Worm (Caenorhabditis elegans) whole organism, young adult: ENCODE results near the gene zfp-1.

ENCODE experiments used
- B0019.2 ChIP-seq: fragments of 200-800 bp; sonication (Bioruptor generic); conservative IDR thresholded peaks from 2 replicates; pipeline ENCODE4 v1.3.6; 2022; ENCODE audit warnings: missing genetic modification reagents, missing genetic modification characterization, missing compliant biosample characterization
- C17E4.6 ChIP-seq: fragments of 200-800 bp; sonication (Bioruptor generic); IDR thresholded peaks from 2 replicates; pipeline ENCODE4 v1.3.6; 2022; ENCODE audit warnings: missing genetic modification reagents, missing genetic modification characterization, missing compliant biosample characterization
- F10E7.11 ChIP-seq: sonication (generic microtip); optimal IDR thresholded peaks from 2 replicates; lab custom pipeline; 2017; ENCODE audit warnings: mild to moderate bottlenecking, missing genetic modification characterization, moderate library complexity, missing compliant biosample characterization
- F52B5.7 ChIP-seq: sonication (generic microtip); optimal IDR thresholded peaks from 2 replicates; lab custom pipeline; 2016; ENCODE audit warnings: mild to moderate bottlenecking, missing genetic modification characterization, missing compliant biosample characterization
- T07F8.4 ChIP-seq: sonication (generic microtip); optimal IDR thresholded peaks from 2 replicates; lab custom pipeline; 2016; ENCODE audit warnings: mild to moderate bottlenecking, missing genetic modification characterization, moderate library complexity, missing compliant biosample characterization
- Y67H2A.10 ChIP-seq: fragments of 200-800 bp; sonication (Bioruptor generic); conservative IDR thresholded peaks from 2 replicates; pipeline ENCODE4 v1.3.6; 2022; ENCODE audit warnings: missing genetic modification reagents, missing genetic modification characterization, missing compliant biosample characterization
- ZK185.1 ChIP-seq: sonication (generic microtip); optimal IDR thresholded peaks from 2 replicates; lab custom pipeline; 2016; ENCODE audit warnings: mild to moderate bottlenecking, missing genetic modification characterization, missing compliant biosample characterization; ENCODE audit not compliant: poor library complexity, severe bottlenecking
- akir-1 ChIP-seq: fragments of 200-800 bp; sonication (Bioruptor generic); optimal IDR thresholded peaks from 2 replicates; lab custom pipeline; 2018; ENCODE audit warnings: mild to moderate bottlenecking, missing genetic modification characterization, moderate library complexity, missing compliant biosample characterization
- ama-1 ChIP-seq, 3 experiments: fragments of 150-350 bp in 1 of 3; sonication (generic microtip) in 2 of 3; optimal IDR thresholded peaks; 2 replicates each; lab custom pipeline; 2014 to 2018; ENCODE audit warnings: missing biosample characterization in 2 of 3, missing genetic modification characterization in 2 of 3, missing genetic modification reagents in 2 of 3
- attf-5 ChIP-seq: fragments of 200-800 bp; sonication (Bioruptor generic); optimal IDR thresholded peaks from 2 replicates; lab custom pipeline; 2018; ENCODE audit warnings: mild to moderate bottlenecking, missing genetic modification characterization, missing compliant biosample characterization
- bed-1 ChIP-seq: fragments of 200-800 bp; sonication (Bioruptor generic); IDR thresholded peaks from 2 replicates; pipeline ENCODE4 v1.3.6; 2022; ENCODE audit warnings: missing genetic modification reagents, missing genetic modification characterization, missing compliant biosample characterization
- bed-2 ChIP-seq: fragments of 200-800 bp; sonication (Bioruptor generic); IDR thresholded peaks from 2 replicates; pipeline ENCODE4 v1.3.6; 2022; ENCODE audit warnings: missing genetic modification reagents, missing genetic modification characterization, missing compliant biosample characterization
- cebp-2 ChIP-seq: fragments of 200-800 bp; sonication (Bioruptor generic); IDR thresholded peaks from 2 replicates; pipeline ENCODE4 v1.3.6; 2022; ENCODE audit warnings: missing genetic modification characterization, missing compliant biosample characterization
- ceh-40 ChIP-seq: fragments of 200-800 bp; sonication (Bioruptor generic); IDR thresholded peaks from 2 replicates; pipeline ENCODE4 v1.3.6; 2022; ENCODE audit warnings: missing genetic modification characterization, missing compliant biosample characterization
- ceh-91 ChIP-seq: fragments of 200-800 bp; sonication (Bioruptor generic); IDR thresholded peaks from 2 replicates; pipeline ENCODE4 v1.3.6; 2022; ENCODE audit warnings: missing genetic modification reagents, missing genetic modification characterization, missing compliant biosample characterization
- chd-7 ChIP-seq: sonication (generic microtip); optimal IDR thresholded peaks from 2 replicates; lab custom pipeline; 2016; ENCODE audit warnings: mild to moderate bottlenecking, missing genetic modification characterization, moderate library complexity, missing compliant biosample characterization
- dpff-1 ChIP-seq: sonication (generic microtip); optimal IDR thresholded peaks from 2 replicates; lab custom pipeline; 2017; ENCODE audit warnings: mild to moderate bottlenecking, missing genetic modification characterization, missing compliant biosample characterization
- dpl-1 ChIP-seq: fragments of 150-350 bp; optimal IDR thresholded peaks from 2 replicates; lab custom pipeline; 2014; ENCODE audit warnings: missing biosample characterization, missing genetic modification reagents, missing genetic modification characterization
- gei-17 ChIP-seq: fragments of 200-800 bp; sonication (Bioruptor generic); optimal IDR thresholded peaks from 2 replicates; lab custom pipeline; 2018; ENCODE audit warnings: mild to moderate bottlenecking, missing genetic modification characterization, missing compliant biosample characterization
- hlh-26 ChIP-seq: fragments of 200-800 bp; sonication (Bioruptor generic); conservative IDR thresholded peaks from 2 replicates; pipeline ENCODE4 v1.3.6; 2022; ENCODE audit warnings: missing genetic modification reagents, missing genetic modification characterization, missing compliant biosample characterization
- hrde-1 ChIP-seq: sonication (generic microtip); optimal IDR thresholded peaks from 2 replicates; lab custom pipeline; 2016; ENCODE audit warnings: missing genetic modification characterization, mild to moderate bottlenecking, missing compliant biosample characterization, moderate library complexity, missing genotype, missing genetic modification reagents, borderline replicate concordance
- hsf-1 ChIP-seq: fragments of 200-800 bp; sonication (Bioruptor generic); IDR thresholded peaks from 2 replicates; pipeline ENCODE4 v1.3.6; 2022; ENCODE audit warnings: missing genetic modification reagents, missing genetic modification characterization, missing compliant biosample characterization
- let-526 ChIP-seq: fragments of 200-800 bp; sonication (Bioruptor generic); IDR thresholded peaks from 2 replicates; pipeline ENCODE4 v1.3.6; 2022; ENCODE audit warnings: missing genetic modification reagents, missing genetic modification characterization, missing compliant biosample characterization
- let-607 ChIP-seq, 2 experiments: fragments of 200-800 bp in 1 of 2; sonication (Bioruptor generic) in 1 of 2; sonication (generic microtip) in 1 of 2; optimal IDR thresholded peaks; 2 replicates each; lab custom pipeline; 2016 to 2018; ENCODE audit warnings: mild to moderate bottlenecking in 2 of 2, missing compliant biosample characterization in 2 of 2, missing genetic modification characterization in 2 of 2, moderate library complexity in 2 of 2, missing genotype in 1 of 2
- lin-26 ChIP-seq: fragments of 200-800 bp; sonication (Bioruptor generic); IDR thresholded peaks from 2 replicates; pipeline ENCODE4 v1.3.6; 2022; ENCODE audit warnings: missing genetic modification reagents, missing genetic modification characterization, missing compliant biosample characterization
- lin-35 ChIP-seq, 3 experiments: fragments of 150-350 bp in 2 of 3; sonication (generic microtip) in 1 of 3; optimal IDR thresholded peaks; 2 replicates each; lab custom pipeline; 2014 to 2018; ENCODE audit warnings: missing biosample characterization in 3 of 3, missing genetic modification characterization in 3 of 3, missing genetic modification reagents in 3 of 3
- lin-54 ChIP-seq: fragments of 200-800 bp; sonication (Bioruptor generic); optimal IDR thresholded peaks from 2 replicates; lab custom pipeline; 2018; ENCODE audit warnings: mild to moderate bottlenecking, missing genetic modification characterization, missing compliant biosample characterization
- lsl-1 ChIP-seq: fragments of 200-800 bp; sonication (Bioruptor generic); optimal IDR thresholded peaks from 2 replicates; lab custom pipeline; 2018; ENCODE audit warnings: mild to moderate bottlenecking, missing genetic modification characterization, moderate library complexity, missing compliant biosample characterization
- mxl-1 ChIP-seq: sonication (generic microtip); optimal IDR thresholded peaks from 2 replicates; lab custom pipeline; 2016; ENCODE audit warnings: missing genetic modification characterization, missing compliant biosample characterization
- nfya-1 ChIP-seq: sonication (generic microtip); optimal IDR thresholded peaks from 2 replicates; lab custom pipeline; 2017; ENCODE audit warnings: antibody characterized with exemption, missing compliant biosample characterization, missing genetic modification characterization, borderline replicate concordance; ENCODE audit not compliant: insufficient read depth
- nfya-2 ChIP-seq: fragments of 200-800 bp; sonication (Bioruptor generic); IDR thresholded peaks from 2 replicates; pipeline ENCODE4 v1.3.6; 2022; ENCODE audit warnings: missing genetic modification reagents, missing genetic modification characterization, missing compliant biosample characterization
- nfyb-1 ChIP-seq: fragments of 200-800 bp; sonication (Bioruptor generic); IDR thresholded peaks from 2 replicates; pipeline ENCODE4 v1.3.6; 2022; ENCODE audit warnings: missing genetic modification reagents, missing genetic modification characterization, missing compliant biosample characterization
- nhr-80 ChIP-seq: sonication (generic microtip); optimal IDR thresholded peaks from 2 replicates; lab custom pipeline; 2016; ENCODE audit warnings: missing genetic modification characterization, missing compliant biosample characterization
- pha-4 ChIP-seq: fragments of 150-350 bp; sonication (generic microtip); optimal IDR thresholded peaks from 2 replicates; lab custom pipeline; 2014; ENCODE audit warnings: missing biosample characterization, missing genetic modification reagents, missing genetic modification characterization
- rec-8 ChIP-seq, 2 experiments: sonication (generic microtip); optimal IDR thresholded peaks; 2 replicates each; lab custom pipeline; 2016; ENCODE audit warnings: mild to moderate bottlenecking in 2 of 2, missing genetic modification characterization in 2 of 2, missing genetic modification reagents in 2 of 2, missing genotype in 2 of 2, missing biosample characterization in 1 of 2, missing compliant biosample characterization in 1 of 2, moderate library complexity in 1 of 2
- rpc-1 ChIP-seq, 2 experiments: fragments of 150-350 bp in 1 of 2; sonication (generic microtip) in 1 of 2; optimal IDR thresholded peaks; 2 replicates each; lab custom pipeline; 2014 to 2018; ENCODE audit warnings: missing biosample characterization in 1 of 2, missing genetic modification characterization in 1 of 2, missing genetic modification reagents in 1 of 2, missing genotype in 1 of 2
- sdz-38 ChIP-seq: sonication (generic microtip); optimal IDR thresholded peaks from 2 replicates; lab custom pipeline; 2016; ENCODE audit warnings: missing genotype, missing genetic modification characterization, missing compliant biosample characterization
- snpc-1.1 ChIP-seq: sonication (generic microtip); optimal IDR thresholded peaks from 2 replicates; lab custom pipeline; 2017; ENCODE audit warnings: missing genetic modification characterization, mild to moderate bottlenecking, missing compliant biosample characterization, antibody characterized with exemption, moderate library complexity, missing genotype, missing genetic modification reagents; ENCODE audit not compliant: insufficient read depth
- snpc-1.3 ChIP-seq: sonication (generic microtip); optimal IDR thresholded peaks from 2 replicates; lab custom pipeline; 2017; ENCODE audit warnings: missing genetic modification characterization, mild to moderate bottlenecking, missing compliant biosample characterization, antibody characterized with exemption, moderate library complexity, missing genotype, missing genetic modification reagents; ENCODE audit not compliant: insufficient read depth
- snpc-4 ChIP-seq, 5 experiments: fragments of 150-350 bp in 1 of 5; sonication (generic microtip) in 4 of 5; optimal IDR thresholded peaks; 2 replicates each; lab custom pipeline; 2014 to 2018; ENCODE audit warnings: missing genetic modification characterization in 5 of 5, missing biosample characterization in 3 of 5, antibody characterized with exemption in 2 of 5, mild to moderate bottlenecking in 2 of 5, missing compliant biosample characterization in 2 of 5, missing genotype in 2 of 5, moderate library complexity in 2 of 5, missing genetic modification reagents in 1 of 5
- sptf-2 ChIP-seq: fragments of 200-800 bp; sonication (Bioruptor generic); optimal IDR thresholded peaks from 2 replicates; lab custom pipeline; 2018; ENCODE audit warnings: mild to moderate bottlenecking, missing genetic modification characterization, missing compliant biosample characterization
- zfh-2 ChIP-seq: fragments of 200-800 bp; sonication (Bioruptor generic); conservative IDR thresholded peaks from 2 replicates; pipeline ENCODE4 v1.3.6; 2022; ENCODE audit warnings: missing genetic modification reagents, missing genetic modification characterization, missing compliant biosample characterization
- ztf-18 ChIP-seq: sonication (generic microtip); optimal IDR thresholded peaks from 2 replicates; lab custom pipeline; 2016; ENCODE audit warnings: missing genotype, mild to moderate bottlenecking, missing genetic modification characterization, missing compliant biosample characterization
- ztf-22 ChIP-seq: fragments of 200-800 bp; sonication (Bioruptor generic); optimal IDR thresholded peaks from 2 replicates; lab custom pipeline; 2018; ENCODE audit warnings: mild to moderate bottlenecking, missing genetic modification characterization, moderate library complexity, missing compliant biosample characterization
- ztf-28 ChIP-seq: fragments of 200-800 bp; sonication (Bioruptor generic); IDR thresholded peaks from 2 replicates; pipeline ENCODE4 v1.3.6; 2022; ENCODE audit warnings: missing genetic modification reagents, missing genetic modification characterization, missing compliant biosample characterization
- ztf-3 ChIP-seq: fragments of 200-800 bp; sonication (Bioruptor generic); optimal IDR thresholded peaks from 2 replicates; lab custom pipeline; 2018; ENCODE audit warnings: mild to moderate bottlenecking, missing genetic modification characterization, missing compliant biosample characterization

zfp-1 gene

ce11 chrIII:8794793-8795192 lies 3.5 kb downstream of the zfp-1 start (continued):
- TF ChIP-seq hrde-1 (tag; lab: Kevin White, UChicago) (no peak), pha-4 (tag; lab: Kevin White, UChicago) (peak; percentile 39), ama-1 (optimal IDR thresholded peaks at IDR 0.05; lab: Kevin White, UChicago) (no peak), ama-1 (GFP tag; optimal IDR thresholded peaks at IDR 0.05; lab: Kevin White, UChicago) (no peak), hlh-26 (GFP tag; lab: Robert Waterston, UW) (no peak), snpc-4 (GFP tag; optimal IDR thresholded peaks at IDR 0.05; lab: Kevin White, UChicago) (no peak), snpc-4 (tag; optimal IDR thresholded peaks at IDR 0.05; lab: Kevin White, UChicago) (peak in 3 of 4 experiments; percentile 43 to 72 (median 64)), dpl-1 (no peak), Y67H2A.10 (GFP tag; lab: Robert Waterston, UW) (no peak), ceh-40 (GFP tag; lab: Robert Waterston, UW) (no peak), C17E4.6 (GFP tag; lab: Robert Waterston, UW) (no peak), hsf-1 (GFP tag; lab: Robert Waterston, UW) (peak; percentile 69), T07F8.4 (tag; lab: Kevin White, UChicago) (no peak), lin-26 (GFP tag; lab: Robert Waterston, UW) (0 out of 2 replicates have a peak, but pooled peaks have one; percentile 48), sptf-2 (GFP tag; lab: Kevin White, UChicago) (no peak), nfya-1 (tag; lab: Kevin White, UChicago) (no peak), nfyb-1 (0 out of 2 replicates have a peak, but pooled peaks have one; percentile 67), lin-35 (GFP tag; optimal IDR thresholded peaks at IDR 0.05; lab: Kevin White, UChicago) (no peak), B0019.2 (GFP tag; lab: Robert Waterston, UW) (no peak), sdz-38 (tag; lab: Kevin White, UChicago) (no peak), bed-1 (no peak), nhr-80 (tag; lab: Kevin White, UChicago) (peak; percentile 88), ztf-28 (GFP tag; lab: Robert Waterston, UW) (no peak), akir-1 (GFP tag; lab: Kevin White, UChicago) (no peak), chd-7 (tag; lab: Kevin White, UChicago) (peak; percentile 57), nfya-2 (GFP tag; lab: Robert Waterston, UW) (no peak), F10E7.11 (tag; lab: Kevin White, UChicago) (no peak), bed-2 (GFP tag; lab: Robert Waterston, UW) (no peak), snpc-1.1 (tag; lab: Kevin White, UChicago) (no peak), gei-17 (GFP tag; lab: Kevin White, UChicago) (no peak), attf-5 (GFP tag; lab: Kevin White, UChicago) (peak; percentile 73), lsl-1 (GFP tag; lab: Kevin White, UChicago) (peak; percentile 10), cebp-2 (GFP tag; lab: Robert Waterston, UW) (no peak), lin-54 (GFP tag; lab: Kevin White, UChicago) (peak; percentile 64), rec-8 (tag; optimal IDR thresholded peaks at IDR 0.05; lab: Kevin White, UChicago) (no peak), ceh-91 (no peak), ztf-18 (tag; lab: Kevin White, UChicago) (no peak), ZK185.1 (tag; lab: Kevin White, UChicago) (peak; percentile 48), ztf-22 (GFP tag; lab: Kevin White, UChicago) (no peak), mxl-1 (tag; lab: Kevin White, UChicago) (no peak), ztf-3 (GFP tag; lab: Kevin White, UChicago) (no peak), let-607 (tag; optimal IDR thresholded peaks at IDR 0.05; lab: Kevin White, UChicago) (no peak), zfh-2 (GFP tag; lab: Robert Waterston, UW) (peak; percentile 83), F52B5.7 (tag; lab: Kevin White, UChicago) (no peak), dpff-1 (tag; lab: Kevin White, UChicago) (no peak), let-526 (GFP tag; lab: Robert Waterston, UW) (peak; percentile 18; the same call in 1 of the 2 replicates), snpc-1.3 (tag; lab: Kevin White, UChicago) (no peak), rpc-1 (optimal IDR thresholded peaks at IDR 0.05; lab: Kevin White, UChicago) (no peak), rpc-1 (tag; optimal IDR thresholded peaks at IDR 0.05; lab: Kevin White, UChicago) (no peak)
